Fruit fly (Drosophila melanogaster) whole organism, wandering third instar larva: ENCODE results near the gene CG7386.

Source experiments
- CG32264 ChIP-seq: fragments of 200-800 bp; sonication (Bioruptor generic); optimal IDR thresholded peaks from 2 replicates; lab custom pipeline; 2016; ENCODE audit warnings: missing biosample characterization, missing genetic modification characterization
- Hr78 ChIP-seq: fragments of >200 bp; optimal IDR thresholded peaks from 2 replicates; lab custom pipeline; 2017; ENCODE audit warnings: missing biosample characterization, missing genetic modification characterization
- Mio ChIP-seq: sonication (Bioruptor generic); optimal IDR thresholded peaks from 2 replicates; lab custom pipeline; 2016; ENCODE audit warnings: missing biosample characterization, missing genetic modification characterization
- br ChIP-seq: fragments of 200-800 bp; sonication (Bioruptor generic); optimal IDR thresholded peaks from 2 replicates; lab custom pipeline; 2016; ENCODE audit warnings: missing biosample characterization, missing genetic modification characterization
- dl ChIP-seq, 2 experiments: fragments of 175-275, 200-275 bp in 1 of 2; fragments of 200-275 bp in 1 of 2; sonication (Bioruptor generic); optimal IDR thresholded peaks; lab custom pipeline; 2018; ENCODE audit warnings: mild to moderate bottlenecking in 2 of 2, missing biosample characterization in 2 of 2, missing genetic modification characterization in 2 of 2, moderate library complexity in 2 of 2; ENCODE audit not compliant: partially characterized antibody in 2 of 2, insufficient read depth in 1 of 2
- h ChIP-seq: fragments of 200-800 bp; sonication (Bioruptor generic); optimal IDR thresholded peaks from 3 replicates; lab custom pipeline; 2016; ENCODE audit warnings: missing biosample characterization, mild to moderate bottlenecking, missing genetic modification characterization
- jim ChIP-seq: fragments of 175-275, 200-325 bp; sonication (Bioruptor generic); optimal IDR thresholded peaks from 2 replicates; lab custom pipeline; 2016; ENCODE audit warnings: missing biosample characterization, mild to moderate bottlenecking, missing genetic modification characterization
- lola ChIP-seq: fragments of >200 bp; optimal IDR thresholded peaks from 2 replicates; lab custom pipeline; 2017; ENCODE audit warnings: missing biosample characterization, missing genetic modification characterization
- pan ChIP-seq: fragments of >200 bp; optimal IDR thresholded peaks from 2 replicates; lab custom pipeline; 2017
- psq ChIP-seq: fragments of 200-800 bp; sonication (Bioruptor generic); optimal IDR thresholded peaks from 3 replicates; lab custom pipeline; 2017; ENCODE audit warnings: missing biosample characterization, mild to moderate bottlenecking, missing genetic modification characterization, moderate library complexity
- sv ChIP-seq: fragments of 200-800 bp; sonication (Bioruptor generic); optimal IDR thresholded peaks from 3 replicates; lab custom pipeline; 2016; ENCODE audit warnings: missing biosample characterization, missing genetic modification characterization

- no peak for TF ChIP-seq sv (GFP tag; lab: Kevin White, UChicago)
- no peak for TF ChIP-seq jim
- no peak for TF ChIP-seq CG32264 (GFP tag; lab: Kevin White, UChicago)
- no peak for TF ChIP-seq lola (GFP tag; lab: Kevin White, UChicago)
- no peak for TF ChIP-seq br (GFP tag; lab: Kevin White, UChicago)
- no peak for TF ChIP-seq h
- TF ChIP-seq Mio (GFP tag; lab: Kevin White, UChicago) = no peak
- TF ChIP-seq psq (GFP tag; lab: Kevin White, UChicago) = no peak
- no peak for TF ChIP-seq Hr78 (GFP tag; lab: Kevin White, UChicago)
- TF ChIP-seq pan (lab: Kevin White, UChicago) = no peak
- no peak for TF ChIP-seq dl (GFP tag; optimal IDR thresholded peaks at IDR 0.05; lab: Kevin White, UChicago; ENCODE audit: insufficient read depth in 1 of 2, partially characterized antibody in 2 of 2)
Measured at dm6 chr3L:6141538-6141937, 48.0 kb upstream of the CG7386 start.
